Fruit fly (Drosophila melanogaster): Measurements from ENCODE around the gene CG33995.
A peak's percentile ranks its signal among the peaks of the same experiment; 100 is the strongest.

CG33995 gene

dm6 chr2L:5043495-5044146 lies 551 bp downstream of the CG33995 start (continued):
- TF ChIP-seq sna (GFP tag; IDR thresholded peaks at IDR 0.05; ENCODE audit: partially characterized antibody) (no peak), CG17328 (GFP tag; IDR thresholded peaks at IDR 0.05) (0 out of 2 replicates have a peak, but pooled peaks have one; percentile 42), tx (GFP tag; optimal IDR thresholded peaks at IDR 0.05) (no peak), CG10321 (GFP tag; IDR thresholded peaks at IDR 0.05) (no peak), Ptx1 (GFP tag; IDR thresholded peaks at IDR 0.05) (peak; percentile 64; the same call in 1 of the 2 replicates), aop (GFP tag; IDR thresholded peaks at IDR 0.05) (no peak), CG30403 (GFP tag; optimal IDR thresholded peaks at IDR 0.05) (peak; percentile 48), CG11560 (tag; IDR thresholded peaks at IDR 0.05) (no peak), Taf1 (GFP tag; IDR thresholded peaks at IDR 0.05) (0 out of 2 replicates have a peak, but pooled peaks have one; percentile 18), CG14050 (GFP tag; IDR thresholded peaks at IDR 0.05) (peak; percentile 50; the same call in 2 of the 3 replicates), ase (GFP tag; IDR thresholded peaks at IDR 0.05) (peak; percentile 58; the same call in 2 of the 3 replicates), cwo (GFP tag; optimal IDR thresholded peaks at IDR 0.05) (no peak), Fer3 (tag; optimal IDR thresholded peaks at IDR 0.05) (peak; percentile 19), Nf-YB (GFP tag; optimal IDR thresholded peaks at IDR 0.05) (no peak), NK7.1 (GFP tag; optimal IDR thresholded peaks at IDR 0.05) (no peak), HmgD (GFP tag; optimal IDR thresholded peaks at IDR 0.05) (no peak), maf-S (GFP tag; optimal IDR thresholded peaks at IDR 0.05) (peak; percentile 7), CG4820 (GFP tag; optimal IDR thresholded peaks at IDR 0.05) (peak; percentile 32), toy (GFP tag; IDR thresholded peaks at IDR 0.05) (no peak), CG13424 (tag; optimal IDR thresholded peaks at IDR 0.05) (peak; percentile 51), tup (GFP tag; optimal IDR thresholded peaks at IDR 0.05) (no peak), Side (GFP tag; optimal IDR thresholded peaks at IDR 0.05) (no peak), eyg (GFP tag; optimal IDR thresholded peaks at IDR 0.05) (no peak), H15 (GFP tag; IDR thresholded peaks at IDR 0.05) (no peak), Dbx (GFP tag; IDR thresholded peaks at IDR 0.05) (no peak), Sox102F (GFP tag; optimal IDR thresholded peaks at IDR 0.05) (peak; percentile 54), CG6765 (GFP tag; optimal IDR thresholded peaks at IDR 0.05) (no peak), kah (GFP tag; optimal IDR thresholded peaks at IDR 0.05) (no peak), CG5953 (GFP tag; IDR thresholded peaks at IDR 0.05) (no peak), tgo (GFP tag; IDR thresholded peaks at IDR 0.05) (peak; percentile 49; the same call in 2 of the 3 replicates), CG13296 (GFP tag; optimal IDR thresholded peaks at IDR 0.05) (peak; percentile 7), mirr (GFP tag; optimal IDR thresholded peaks at IDR 0.05) (no peak), Tbp (GFP tag; optimal IDR thresholded peaks at IDR 0.05) (no peak), sens (GFP tag) (peak; percentile 47), bbx (GFP tag; IDR thresholded peaks at IDR 0.05; ENCODE audit: partially characterized antibody) (no peak), ken (GFP tag; IDR thresholded peaks at IDR 0.05) (0 out of 3 replicates have a peak, but pooled peaks have one; percentile 35), fd3F (GFP tag; optimal IDR thresholded peaks at IDR 0.05) (no peak), exex (tag; optimal IDR thresholded peaks at IDR 0.05) (no peak), CG6813 (GFP tag; optimal IDR thresholded peaks at IDR 0.05) (peak; percentile 2), CG11504 (tag; optimal IDR thresholded peaks at IDR 0.05) (peak; percentile 49), YL-1 (GFP tag; optimal IDR thresholded peaks at IDR 0.05) (no peak), pfk (GFP tag; optimal IDR thresholded peaks at IDR 0.05) (no peak), ash1 (GFP tag; optimal IDR thresholded peaks at IDR 0.05) (no peak), wdn (GFP tag; IDR thresholded peaks at IDR 0.05) (no peak), CG18011 (GFP tag; optimal IDR thresholded peaks at IDR 0.05) (no peak), CG30020 (tag; optimal IDR thresholded peaks at IDR 0.05) (no peak), en (GFP tag; optimal IDR thresholded peaks at IDR 0.05) (no peak), sisA (GFP tag; IDR thresholded peaks at IDR 0.05) (peak; percentile 69), CG11456 (GFP tag; IDR thresholded peaks at IDR 0.05) (peak; percentile 78), gsb-n (tag; optimal IDR thresholded peaks at IDR 0.05) (peak; percentile 20)

Measured in whole organism, embryonic.